Fruit fly (Drosophila melanogaster) whole organism, pupa: ENCODE measurements around the gene Hml.

Experiments
- CG10348 ChIP-seq: fragments of 200-800 bp; sonication (Bioruptor generic); IDR thresholded peaks from 2 replicates; pipeline ENCODE4 v1.3.6; 2022; ENCODE audit warnings: missing biosample characterization, missing genetic modification characterization
- CG12605 ChIP-seq: fragments of 200-800 bp; sonication (Bioruptor generic); IDR thresholded peaks from 2 replicates; pipeline ENCODE4 v1.3.6; 2022; ENCODE audit warnings: missing biosample characterization, missing genetic modification characterization
- CG13204 ChIP-seq: fragments of 200-800 bp; sonication (Bioruptor generic); optimal IDR thresholded peaks from 2 replicates; lab custom pipeline; 2018; ENCODE audit warnings: missing biosample characterization, mild to moderate bottlenecking, missing genetic modification characterization, moderate library complexity
- CG14655 ChIP-seq: fragments of 200-800 bp; sonication (Bioruptor generic); optimal IDR thresholded peaks from 3 replicates; lab custom pipeline; 2017; ENCODE audit warnings: mild to moderate bottlenecking, missing biosample characterization, missing genetic modification reagents, missing genetic modification characterization
- CG15710 ChIP-seq: fragments of 200-800 bp; sonication (Bioruptor generic); optimal IDR thresholded peaks from 2 replicates; lab custom pipeline; 2018; ENCODE audit warnings: missing biosample characterization, mild to moderate bottlenecking, missing genetic modification characterization, moderate library complexity
- CG17806 ChIP-seq: fragments of 200-800 bp; sonication (Bioruptor generic); optimal IDR thresholded peaks from 2 replicates; lab custom pipeline; 2018; ENCODE audit warnings: missing biosample characterization, mild to moderate bottlenecking, missing genetic modification characterization, moderate library complexity
- CG32121 ChIP-seq: fragments of 200-800 bp; sonication (Bioruptor generic); IDR thresholded peaks from 2 replicates; pipeline ENCODE4 v1.3.6; 2022; ENCODE audit warnings: missing biosample characterization, missing genetic modification characterization
- CG34367 ChIP-seq: fragments of 200-800 bp; sonication (Bioruptor generic); optimal IDR thresholded peaks from 2 replicates; lab custom pipeline; 2018; ENCODE audit warnings: missing biosample characterization, mild to moderate bottlenecking, missing genetic modification characterization
- CG4496 ChIP-seq: fragments of 200-800 bp; sonication (Bioruptor generic); IDR thresholded peaks from 3 replicates; pipeline ENCODE4 v1.3.6; 2022; ENCODE audit warnings: missing biosample characterization, missing genetic modification characterization
- CG8159 ChIP-seq: fragments of 200-800 bp; sonication (Bioruptor generic); optimal IDR thresholded peaks from 3 replicates; lab custom pipeline; 2018; ENCODE audit warnings: missing biosample characterization, mild to moderate bottlenecking, missing genetic modification characterization, moderate library complexity
- CG8301 ChIP-seq: fragments of 200-800 bp; sonication (Bioruptor generic); optimal IDR thresholded peaks from 2 replicates; lab custom pipeline; 2018; ENCODE audit warnings: missing biosample characterization, mild to moderate bottlenecking, missing genetic modification characterization
- CG9948 ChIP-seq: fragments of 200-800 bp; sonication (Bioruptor generic); optimal IDR thresholded peaks from 2 replicates; lab custom pipeline; 2018; ENCODE audit warnings: missing biosample characterization, mild to moderate bottlenecking, missing genetic modification characterization, moderate library complexity
- D1 ChIP-seq: fragments of 200-800 bp; sonication (Bioruptor generic); optimal IDR thresholded peaks from 2 replicates; lab custom pipeline; 2018; ENCODE audit warnings: missing biosample characterization, mild to moderate bottlenecking, missing genetic modification characterization, moderate library complexity
- EcR ChIP-seq: fragments of 200-800 bp; sonication (Bioruptor generic); optimal IDR thresholded peaks from 3 replicates; lab custom pipeline; 2019; ENCODE audit warnings: missing biosample characterization, missing genetic modification characterization, mild to moderate bottlenecking, moderate library complexity, missing genetic modification reagents
- Ets98B ChIP-seq: fragments of 200-800 bp; sonication (Bioruptor generic); IDR thresholded peaks from 2 replicates; pipeline ENCODE4 v1.3.6; 2022; ENCODE audit warnings: missing biosample characterization, missing genetic modification characterization
- Pif1A ChIP-seq: fragments of 200-800 bp; sonication (Bioruptor generic); optimal IDR thresholded peaks from 3 replicates; lab custom pipeline; 2016; ENCODE audit warnings: missing biosample characterization, missing genetic modification characterization
- Pif1B ChIP-seq: fragments of 200-800 bp; sonication (Bioruptor generic); optimal IDR thresholded peaks from 3 replicates; lab custom pipeline; 2016; ENCODE audit warnings: missing biosample characterization, missing genetic modification characterization
- Snoo ChIP-seq: fragments of 200-800 bp; sonication (Bioruptor generic); optimal IDR thresholded peaks from 3 replicates; lab custom pipeline; 2017; ENCODE audit warnings: missing biosample characterization, mild to moderate bottlenecking, missing genetic modification characterization, inconsistent platforms
- fd96Ca ChIP-seq: fragments of 200-800 bp; sonication (Bioruptor generic); IDR thresholded peaks from 3 replicates; pipeline ENCODE4 v1.3.6; 2022; ENCODE audit warnings: missing biosample characterization, missing genetic modification characterization
- gl ChIP-seq: fragments of 200-800 bp; sonication (Bioruptor generic); optimal IDR thresholded peaks from 2 replicates; lab custom pipeline; 2018; ENCODE audit warnings: missing biosample characterization, mild to moderate bottlenecking, missing genetic modification characterization
- rn ChIP-seq: fragments of 200-800 bp; sonication (Bioruptor generic); IDR thresholded peaks from 2 replicates; pipeline ENCODE4 v1.3.6; 2022; ENCODE audit warnings: missing biosample characterization, missing genetic modification characterization

The Hml gene

dm6 chr3L:13845292-13845691 lies 562 bp upstream of the Hml start:
- TF ChIP-seq EcR (GFP tag; lab: Kevin White, UChicago), result peak; percentile 95
- no peak for TF ChIP-seq Ets98B

- TF ChIP-seq CG15710 (tag; lab: Kevin White, UChicago), result no peak
- TF ChIP-seq CG8159 (tag; lab: Kevin White, UChicago), result no peak
- TF ChIP-seq D1, result no peak
- TF ChIP-seq gl (tag; lab: Kevin White, UChicago), result no peak
- no peak for TF ChIP-seq CG9948 (tag; lab: Kevin White, UChicago)
- TF ChIP-seq CG12605, result no peak
- no peak for TF ChIP-seq Pif1A (GFP tag; lab: Kevin White, UChicago)
- TF ChIP-seq CG34367 (tag; lab: Kevin White, UChicago), result no peak
- no peak for TF ChIP-seq CG8301 (tag; lab: Kevin White, UChicago)
- TF ChIP-seq CG14655 (GFP tag; lab: Kevin White, UChicago), result no peak
- no peak for TF ChIP-seq Snoo (tag; lab: Kevin White, UChicago)
- TF ChIP-seq rn, result no peak
- no peak for TF ChIP-seq EcR (GFP tag; lab: Kevin White, UChicago)
- TF ChIP-seq CG13204 (GFP tag; lab: Kevin White, UChicago), result no peak
- TF ChIP-seq CG32121 (GFP tag; lab: Robert Waterston, UW), result no peak
- no peak for TF ChIP-seq CG17806 (tag; lab: Kevin White, UChicago)
- no peak for TF ChIP-seq CG10348 (GFP tag; lab: Robert Waterston, UW)
- no peak for TF ChIP-seq CG4496 (GFP tag; lab: Robert Waterston, UW)
- TF ChIP-seq Ets98B, result no peak
- no peak for TF ChIP-seq fd96Ca (GFP tag; lab: Robert Waterston, UW)
These were observed 14.0 kb downstream of the Hml start for dm6 chr3L:13859688-13860373.

- no peak for TF ChIP-seq Snoo (tag; lab: Kevin White, UChicago)
- peak; percentile 80 for TF ChIP-seq fd96Ca (GFP tag; lab: Robert Waterston, UW)
- TF ChIP-seq CG32121 (GFP tag; lab: Robert Waterston, UW), result peak; percentile 84
- TF ChIP-seq D1, result no peak
- TF ChIP-seq CG8159 (tag; lab: Kevin White, UChicago), result no peak
- TF ChIP-seq rn, result no peak
- TF ChIP-seq CG10348 (GFP tag; lab: Robert Waterston, UW), result no peak; the same call in none of the 2 replicates
- TF ChIP-seq Pif1B (GFP tag; lab: Kevin White, UChicago), result no peak
- no peak for TF ChIP-seq CG12605
- TF ChIP-seq gl (tag; lab: Kevin White, UChicago), result no peak
- no peak for TF ChIP-seq CG15710 (tag; lab: Kevin White, UChicago)
- no peak for TF ChIP-seq CG14655 (GFP tag; lab: Kevin White, UChicago)
- TF ChIP-seq CG4496 (GFP tag; lab: Robert Waterston, UW), result 0 out of 3 replicates have a peak, but pooled peaks have one; percentile 44
- TF ChIP-seq Ets98B, result peak; percentile 73
- no peak for TF ChIP-seq CG13204 (GFP tag; lab: Kevin White, UChicago)
- TF ChIP-seq Pif1A (GFP tag; lab: Kevin White, UChicago), result no peak
- no peak for TF ChIP-seq CG34367 (tag; lab: Kevin White, UChicago)
These were observed 16.5 kb downstream of the Hml start for dm6 chr3L:13862403-13862802.

DNA sequence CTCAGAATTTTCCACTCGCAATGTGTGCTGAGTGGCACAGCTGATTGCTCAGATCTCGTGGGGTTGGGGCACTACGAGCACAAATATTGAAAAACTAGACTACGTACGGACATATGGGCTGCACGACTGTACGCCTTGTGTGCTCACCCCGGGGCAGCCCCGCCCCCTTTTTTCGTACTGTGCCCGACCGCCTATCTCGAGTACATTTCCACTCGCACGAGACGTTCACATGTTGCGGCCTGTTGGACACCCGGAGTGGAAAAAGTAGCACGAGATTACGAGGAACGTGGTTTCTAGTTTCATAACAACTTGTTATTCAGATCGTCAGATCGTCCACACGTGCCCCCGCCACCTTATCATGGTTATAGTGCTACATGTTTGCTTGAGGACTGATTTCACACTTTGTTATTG lies 17.5 kb downstream of the Hml start:
- TF ChIP-seq CG4496 (GFP tag; lab: Robert Waterston, UW), result peak; percentile 49; the same call in 2 of the 3 replicates
- TF ChIP-seq CG9948 (tag; lab: Kevin White, UChicago), result no peak

DNA sequence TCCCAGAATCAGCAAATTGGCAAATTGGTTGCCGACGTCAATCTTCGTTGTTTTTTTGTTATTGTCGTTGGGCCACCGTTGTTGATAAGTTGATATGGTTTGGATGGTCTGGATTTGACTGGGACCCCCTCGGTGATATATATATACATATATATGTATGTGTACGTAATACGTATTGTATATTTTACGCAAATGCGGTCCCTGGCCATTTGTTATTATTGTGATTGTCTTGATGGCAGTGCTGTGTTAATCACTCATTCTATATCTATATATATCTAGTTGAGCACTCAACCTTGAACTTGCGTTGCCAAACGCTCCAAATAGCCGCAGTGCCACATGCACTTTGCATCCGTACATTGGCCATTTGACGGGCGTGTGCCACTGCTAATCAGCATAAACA lies 18.7 kb downstream of the Hml start:
- TF ChIP-seq CG9948 (tag; lab: Kevin White, UChicago) (no peak), D1 (no peak), CG17806 (tag; lab: Kevin White, UChicago) (no peak), CG8159 (tag; lab: Kevin White, UChicago) (no peak), CG14655 (GFP tag; lab: Kevin White, UChicago) (no peak), EcR (GFP tag; lab: Kevin White, UChicago) (no peak), CG13204 (GFP tag; lab: Kevin White, UChicago) (no peak), gl (tag; lab: Kevin White, UChicago) (no peak), Ets98B (no peak)

DNA sequence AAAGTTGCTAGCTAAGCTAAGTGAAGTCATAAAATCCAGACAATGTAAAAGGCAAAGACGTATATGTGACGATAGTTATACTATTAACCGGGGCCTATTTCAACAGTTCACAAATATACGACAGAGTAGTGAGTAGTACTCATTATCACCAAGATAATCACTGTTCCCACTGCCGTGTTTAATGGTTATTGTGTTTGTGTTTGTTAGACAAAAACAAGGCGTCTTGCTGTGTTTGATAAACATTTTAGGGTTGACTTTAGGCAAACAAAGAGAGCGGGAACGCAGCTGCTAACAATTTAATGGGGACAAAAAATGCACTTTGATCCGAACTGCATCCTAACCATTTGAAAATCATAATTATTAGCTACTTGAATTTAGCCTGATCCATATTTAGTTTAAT lies 19.6 kb downstream of the Hml start:
- TF ChIP-seq CG8301 (tag; lab: Kevin White, UChicago) (no peak), D1 (no peak), Pif1B (GFP tag; lab: Kevin White, UChicago) (no peak), CG10348 (GFP tag; lab: Robert Waterston, UW) (no peak), rn (no peak), CG15710 (tag; lab: Kevin White, UChicago) (no peak), CG17806 (tag; lab: Kevin White, UChicago) (no peak), gl (tag; lab: Kevin White, UChicago) (no peak), CG9948 (tag; lab: Kevin White, UChicago) (no peak), Pif1A (GFP tag; lab: Kevin White, UChicago) (no peak), Ets98B (no peak), CG14655 (GFP tag; lab: Kevin White, UChicago) (no peak), CG13204 (GFP tag; lab: Kevin White, UChicago) (no peak), CG34367 (tag; lab: Kevin White, UChicago) (no peak)
- TF ChIP-seq, all 21 proteins: peak for 0
